Worm (Caenorhabditis elegans) whole organism, L4/young adult: ENCODE data around the gene ZK757.10.

ENCODE experiments used
- W03F9.2 ChIP-seq: fragments of 150-350 bp; optimal IDR thresholded peaks from 2 replicates; lab custom pipeline; 2014; ENCODE audit warnings: missing biosample characterization, missing genetic modification characterization
- dao-5 ChIP-seq: sonication (generic microtip); optimal IDR thresholded peaks from 2 replicates; lab custom pipeline; 2016; ENCODE audit warnings: missing genotype, missing genetic modification characterization, moderate library complexity, missing compliant biosample characterization
- him-1 ChIP-seq: sonication (generic microtip); optimal IDR thresholded peaks from 2 replicates; lab custom pipeline; 2016; ENCODE audit warnings: missing genotype, missing genetic modification reagents, missing genetic modification characterization, missing compliant biosample characterization

The ZK757.10 gene

ce11 chrIII:9922874-9923273 lies 45.8 kb downstream of the ZK757.10 start, which contains the start of gene cbp-2:
TSS of gene cbp-2 (plus strand) at chrIII:9923174.
- TF ChIP-seq W03F9.2 (tag; lab: Kevin White, UChicago) (no peak), him-1 (tag; lab: Kevin White, UChicago) (no peak), dao-5 (tag; lab: Kevin White, UChicago) (no peak)

- TF ChIP-seq dao-5 (tag; lab: Kevin White, UChicago) = no peak
- TF ChIP-seq W03F9.2 (tag; lab: Kevin White, UChicago) = no peak
- no peak for TF ChIP-seq him-1 (tag; lab: Kevin White, UChicago)
These were observed 49.6 kb downstream of the ZK757.10 start, which contains the start of gene ttr-3 for ce11 chrIII:9926650-9927049. TSS of gene ttr-3 (minus strand) at chrIII:9926750.

DNA sequence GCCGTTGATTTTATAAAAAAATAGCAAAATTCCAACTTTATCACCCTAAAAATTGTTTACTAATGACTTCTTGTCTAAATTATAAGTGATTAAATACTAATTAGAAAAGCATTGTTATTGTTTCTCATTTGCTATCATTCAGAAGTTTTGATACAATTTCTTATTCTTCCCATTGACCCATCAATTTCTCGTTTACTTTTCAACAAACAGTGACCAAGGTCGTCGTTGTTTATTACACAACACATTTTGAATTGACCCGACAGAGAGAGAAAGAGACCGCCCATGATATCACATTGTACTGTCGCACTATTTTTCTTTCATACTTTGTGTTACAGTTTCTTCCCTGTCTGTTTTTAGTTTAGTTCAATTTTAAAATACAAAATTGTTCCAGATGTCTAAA lies 50.3 kb downstream of the ZK757.10 start, which contains the start of gene ttr-2:
TSS of gene ttr-2 (plus strand) at position 392 of the 400 bp plus-strand sequence.
- TF ChIP-seq W03F9.2 (tag; lab: Kevin White, UChicago) = no peak
- no peak for TF ChIP-seq him-1 (tag; lab: Kevin White, UChicago)
- TF ChIP-seq dao-5 (tag; lab: Kevin White, UChicago) = no peak

DNA sequence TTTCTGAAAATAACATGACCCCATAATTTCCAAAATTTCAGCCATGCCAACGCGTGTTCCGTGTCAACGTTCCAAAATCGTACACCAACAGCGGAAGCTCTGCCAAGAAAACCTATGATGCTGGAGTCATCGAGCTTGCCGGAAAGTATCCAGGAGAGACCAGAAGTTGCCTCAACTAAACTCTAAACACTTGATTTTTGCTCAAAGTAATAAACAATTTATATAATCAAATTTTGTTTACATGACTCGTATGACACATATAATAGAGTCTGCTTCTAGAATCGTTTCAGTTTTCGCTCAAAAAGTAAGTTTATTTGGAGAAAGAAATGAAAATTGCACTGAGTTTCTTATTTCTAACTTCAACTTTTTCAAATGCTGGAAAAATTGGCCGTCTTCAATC lies 51.7 kb downstream of the ZK757.10 start, which contains the start of gene ttr-1:
TSS of gene ttr-1 (plus strand) at position 301 of the 400 bp plus-strand sequence.
- TF ChIP-seq him-1 (tag; lab: Kevin White, UChicago) = no peak
- TF ChIP-seq dao-5 (tag; lab: Kevin White, UChicago) = no peak
- no peak for TF ChIP-seq W03F9.2 (tag; lab: Kevin White, UChicago)

DNA sequence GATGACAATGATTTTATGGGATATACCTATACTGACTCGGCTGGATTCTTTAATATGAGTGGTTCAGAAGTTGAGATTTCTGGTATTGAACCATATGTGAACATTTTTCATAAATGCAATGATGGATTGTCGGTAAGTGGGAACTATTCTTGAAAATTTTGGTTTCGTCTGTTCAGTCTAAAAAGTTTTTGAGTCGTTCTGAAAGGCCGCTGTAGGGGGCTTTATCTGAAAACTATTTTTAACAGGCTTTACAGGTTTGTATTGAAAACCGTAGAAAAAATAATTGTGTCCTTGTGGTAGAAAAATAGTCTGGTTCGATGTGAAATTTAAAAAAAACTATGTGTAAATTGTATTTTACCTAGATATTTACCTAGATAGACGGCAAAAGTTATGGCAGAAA lies 52.5 kb downstream of the ZK757.10 start:
- TF ChIP-seq W03F9.2 (tag; lab: Kevin White, UChicago) (no peak), him-1 (tag; lab: Kevin White, UChicago) (no peak), dao-5 (tag; lab: Kevin White, UChicago) (no peak)

DNA sequence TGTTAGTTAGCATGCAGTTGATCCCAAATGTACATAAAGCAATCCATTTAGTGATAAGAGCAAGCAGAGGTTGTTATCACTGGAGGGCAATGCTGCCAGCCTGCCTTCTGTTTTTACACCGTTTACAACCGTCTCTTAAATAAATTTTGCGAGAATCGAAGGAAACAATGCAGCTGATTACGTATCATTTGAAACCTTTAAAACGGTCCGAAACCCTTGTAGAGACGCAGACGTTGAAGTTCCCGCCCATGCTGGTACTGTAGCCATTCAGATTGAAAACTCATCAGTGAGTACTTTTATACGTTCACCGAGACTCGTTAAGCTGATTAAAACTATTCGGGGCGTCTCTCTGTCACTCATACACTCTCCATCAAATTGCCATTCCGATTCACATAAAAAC lies 53.4 kb downstream of the ZK757.10 start:
- no peak for TF ChIP-seq W03F9.2 (tag; lab: Kevin White, UChicago)
- TF ChIP-seq him-1 (tag; lab: Kevin White, UChicago) = no peak
- TF ChIP-seq dao-5 (tag; lab: Kevin White, UChicago) = no peak
